Worm (Caenorhabditis elegans): ENCODE data around the gene insc-1.

The insc-1 gene

DNA sequence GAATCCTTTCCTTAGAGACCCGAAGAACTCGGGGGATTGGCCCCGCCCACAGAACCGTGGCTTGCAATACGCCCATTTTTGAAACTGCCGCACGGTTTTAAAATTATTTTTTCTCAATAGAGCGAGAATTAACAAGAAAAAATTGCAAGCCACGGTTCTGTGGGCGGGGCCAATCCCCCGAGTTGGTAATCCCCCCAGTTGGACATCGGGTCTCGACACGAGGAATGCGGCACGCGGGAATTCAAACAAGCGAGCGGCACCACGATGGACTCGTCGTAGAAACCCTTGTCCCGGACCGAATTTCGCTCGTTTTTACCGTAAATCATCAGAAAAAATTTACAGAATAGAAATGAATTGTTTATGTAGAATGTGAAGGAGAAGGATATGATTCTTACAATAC, 5.7 kb upstream of the insc-1 start:
- TF ChIP-seq duxl-1 (tag; optimal IDR thresholded peaks at IDR 0.05; ENCODE audit: poor library complexity), result no peak
- TF ChIP-seq Y48G9A.11 (GFP tag; IDR thresholded peaks at IDR 0.05), result peak; percentile 91
- peak; percentile 69 for TF ChIP-seq lin-38 (GFP tag; IDR thresholded peaks at IDR 0.05)
- TF ChIP-seq tag-97 (GFP tag; IDR thresholded peaks at IDR 0.05), result no peak
- no peak for TF ChIP-seq madf-5 (GFP tag; IDR thresholded peaks at IDR 0.05)
- 0 out of 2 replicates have a peak, but pooled peaks have one; percentile 50 for TF ChIP-seq php-3 (GFP tag; IDR thresholded peaks at IDR 0.05)
- TF ChIP-seq ztf-7 (tag; optimal IDR thresholded peaks at IDR 0.05), result no peak
- TF ChIP-seq F49E8.2 (tag; optimal IDR thresholded peaks at IDR 0.05; ENCODE audit: borderline replicate concordance), result peak; percentile 57
- TF ChIP-seq lin-39 (tag; optimal IDR thresholded peaks at IDR 0.05), result no peak
- no peak for TF ChIP-seq nhr-111 (GFP tag; optimal IDR thresholded peaks at IDR 0.05)
- peak; percentile 15 for TF ChIP-seq mes-2 (tag; optimal IDR thresholded peaks at IDR 0.05; ENCODE audit: poor library complexity, severe bottlenecking)
- TF ChIP-seq jun-1 (tag; optimal IDR thresholded peaks at IDR 0.05), result no peak
- peak; percentile 55 for TF ChIP-seq unc-130 (GFP tag; optimal IDR thresholded peaks at IDR 0.05)
- TF ChIP-seq lim-7 (GFP tag; IDR thresholded peaks at IDR 0.05), result peak; percentile 52; the same call in 1 of the 2 replicates
- TF ChIP-seq lin-13 (GFP tag; optimal IDR thresholded peaks at IDR 0.05), result no peak
- 0 out of 2 replicates have a peak, but pooled peaks have one; percentile 54 for TF ChIP-seq dmd-8 (GFP tag; IDR thresholded peaks at IDR 0.05)
- TF ChIP-seq egl-43 (GFP tag; IDR thresholded peaks at IDR 0.05), result peak; percentile 58; the same call in 1 of the 2 replicates
- TF ChIP-seq nhr-76 (tag; optimal IDR thresholded peaks at IDR 0.05), result no peak
- TF ChIP-seq snpc-1.2 (GFP tag; IDR thresholded peaks at IDR 0.05), result peak; percentile 48; the same call in 1 of the 2 replicates
- TF ChIP-seq nhr-10 (tag; optimal IDR thresholded peaks at IDR 0.05), result no peak

DNA sequence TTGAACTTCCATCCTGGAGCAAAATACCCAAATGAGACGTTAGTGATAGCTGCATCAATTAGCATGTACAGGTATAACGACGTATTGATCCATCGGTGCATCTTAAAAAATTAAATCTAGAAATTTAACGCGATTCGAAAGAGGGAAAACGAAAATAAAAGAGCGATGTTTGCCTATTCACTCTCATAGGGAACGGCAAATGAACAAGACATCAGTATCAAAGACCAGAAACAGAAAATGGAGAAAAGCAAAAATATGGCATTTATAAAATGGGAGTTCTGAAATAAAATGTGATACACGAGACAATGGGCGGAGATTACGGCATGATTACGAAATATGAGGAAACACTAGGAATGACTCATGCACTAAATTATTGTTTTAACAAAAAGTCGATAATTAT, 2.4 kb upstream of the insc-1 start, which contains the start of gene haf-2:
TSS of gene haf-2 (minus strand) at position 101 of the 400 bp plus-strand sequence.
- TF ChIP-seq Y75B8A.6 (GFP tag; IDR thresholded peaks at IDR 0.05) (no peak), unc-62 (GFP tag; optimal IDR thresholded peaks at IDR 0.05 in 1 of 2) (peak in 1 of 2 experiments; percentile 51), unc-62 (tag; optimal IDR thresholded peaks at IDR 0.05) (no peak)

DNA sequence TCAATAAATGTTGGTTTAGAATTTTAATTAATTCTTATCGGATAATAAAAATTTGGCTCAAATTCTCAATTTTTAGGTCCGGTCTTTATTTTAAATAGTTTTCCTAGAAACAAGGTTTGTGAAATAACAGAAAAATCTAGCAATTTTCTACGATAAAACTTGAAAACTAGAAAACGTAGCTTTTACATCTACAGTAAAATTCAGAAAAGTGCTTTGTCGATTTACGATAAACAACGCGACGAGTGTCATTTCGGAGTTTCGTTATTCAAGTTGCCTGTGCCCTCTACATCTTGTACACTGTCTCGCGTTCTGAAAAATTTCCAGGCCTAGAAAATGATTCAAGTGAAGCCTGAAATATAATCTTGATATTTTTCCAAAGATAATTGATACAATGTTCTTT, 1.9 kb upstream of the insc-1 start:
- TF ChIP-seq fos-1 (tag; optimal IDR thresholded peaks at IDR 0.05) (no peak), spr-1 (tag; optimal IDR thresholded peaks at IDR 0.05) (no peak), nhr-41 (GFP tag; IDR thresholded peaks at IDR 0.05) (no peak), nhr-6 (tag; optimal IDR thresholded peaks at IDR 0.05) (no peak), mes-2 (tag; optimal IDR thresholded peaks at IDR 0.05; ENCODE audit: poor library complexity, severe bottlenecking) (peak; percentile 57), fkh-10 (GFP tag; optimal IDR thresholded peaks at IDR 0.05) (no peak), attf-4 (tag; optimal IDR thresholded peaks at IDR 0.05) (no peak), ceh-28 (tag; optimal IDR thresholded peaks at IDR 0.05) (no peak), nhr-42 (GFP tag; IDR thresholded peaks at IDR 0.05) (no peak), lin-29 (GFP tag; IDR thresholded peaks at IDR 0.05) (no peak), Y105C5A.15 (GFP tag; IDR thresholded peaks at IDR 0.05) (no peak), php-3 (GFP tag; IDR thresholded peaks at IDR 0.05) (no peak), ceh-82 (tag; optimal IDR thresholded peaks at IDR 0.05) (no peak), daf-12 (tag; optimal IDR thresholded peaks at IDR 0.05) (no peak), hlh-11 (tag; optimal IDR thresholded peaks at IDR 0.05) (no peak), nhr-25 (tag; optimal IDR thresholded peaks at IDR 0.05; ENCODE audit: borderline replicate concordance, insufficient read depth) (no peak), zip-11 (GFP tag; IDR thresholded peaks at IDR 0.05) (no peak), dmd-8 (GFP tag; IDR thresholded peaks at IDR 0.05) (no peak), T20F7.1 (GFP tag; optimal IDR thresholded peaks at IDR 0.05) (peak; percentile 91), duxl-1 (tag; optimal IDR thresholded peaks at IDR 0.05; ENCODE audit: poor library complexity) (no peak), Y48G9A.11 (GFP tag; IDR thresholded peaks at IDR 0.05) (peak; percentile 99), R02D3.7 (tag; optimal IDR thresholded peaks at IDR 0.05) (peak; percentile 63), aha-1 (tag) (peak; percentile 53), zag-1 (tag; optimal IDR thresholded peaks at IDR 0.05) (no peak), mxl-3 (GFP tag; optimal IDR thresholded peaks at IDR 0.05) (no peak), unc-130 (GFP tag; optimal IDR thresholded peaks at IDR 0.05) (no peak), madf-5 (GFP tag; IDR thresholded peaks at IDR 0.05) (no peak), lin-1 (GFP tag; IDR thresholded peaks at IDR 0.05) (no peak), lsy-2 (tag; optimal IDR thresholded peaks at IDR 0.05) (peak in 1 of 2 experiments; percentile 69)
